Fruit fly (Drosophila melanogaster): ENCODE results near the gene CG5274.

CG5274 gene

dm6 chr3L:20474789-20475208 lies 47.3 kb upstream of the CG5274 start (continued):
- TF ChIP-seq Dref (GFP tag; IDR thresholded peaks at IDR 0.05), result no peak
- no peak for TF ChIP-seq CG17612 (GFP tag; IDR thresholded peaks at IDR 0.05)
- TF ChIP-seq Dbx (GFP tag; IDR thresholded peaks at IDR 0.05), result no peak
- TF ChIP-seq CG7556 (GFP tag; optimal IDR thresholded peaks at IDR 0.05), result peak; percentile 84
- TF ChIP-seq CG30431 (GFP tag; optimal IDR thresholded peaks at IDR 0.05), result peak; percentile 71
- peak; percentile 34 for TF ChIP-seq CG6654 (GFP tag; optimal IDR thresholded peaks at IDR 0.05)
- TF ChIP-seq CG9797 (GFP tag; optimal IDR thresholded peaks at IDR 0.05), result peak; percentile 18
- TF ChIP-seq CG1529 (GFP tag; optimal IDR thresholded peaks at IDR 0.05), result peak; percentile 73
- TF ChIP-seq trem (tag; optimal IDR thresholded peaks at IDR 0.05), result peak; percentile 70
- TF ChIP-seq TFAM (GFP tag; optimal IDR thresholded peaks at IDR 0.05), result peak; percentile 19
- peak; percentile 85 for TF ChIP-seq CG2712 (tag; optimal IDR thresholded peaks at IDR 0.05)
- TF ChIP-seq CG7786 (GFP tag; optimal IDR thresholded peaks at IDR 0.05), result peak; percentile 84
- TF ChIP-seq CG3838 (GFP tag; optimal IDR thresholded peaks at IDR 0.05), result no peak
- no peak for TF ChIP-seq fd102C (GFP tag; optimal IDR thresholded peaks at IDR 0.05)
- no peak for TF ChIP-seq CG43689 (GFP tag; IDR thresholded peaks at IDR 0.05)
- TF ChIP-seq CG13123 (GFP tag; optimal IDR thresholded peaks at IDR 0.05), result peak; percentile 81
- peak; percentile 79 for TF ChIP-seq slou (GFP tag; optimal IDR thresholded peaks at IDR 0.05)
- TF ChIP-seq da (GFP tag; optimal IDR thresholded peaks at IDR 0.05), result peak; percentile 71
- TF ChIP-seq sens-2 (GFP tag; IDR thresholded peaks at IDR 0.05), result no peak
- peak; percentile 71 for TF ChIP-seq twi (tag; optimal IDR thresholded peaks at IDR 0.05)
- no peak for TF ChIP-seq Poxn (GFP tag; IDR thresholded peaks at IDR 0.05)
- TF ChIP-seq bab2 (GFP tag; optimal IDR thresholded peaks at IDR 0.05), result peak; percentile 89
- TF ChIP-seq CG12104 (GFP tag; optimal IDR thresholded peaks at IDR 0.05), result peak; percentile 79
- TF ChIP-seq CG4424 (GFP tag; optimal IDR thresholded peaks at IDR 0.05), result peak; percentile 88
- no peak for TF ChIP-seq sc (optimal IDR thresholded peaks at IDR 0.05)
- TF ChIP-seq sc (GFP tag; optimal IDR thresholded peaks at IDR 0.05), result peak; percentile 74
- TF ChIP-seq fu2 (GFP tag; optimal IDR thresholded peaks at IDR 0.05), result peak; percentile 88
- TF ChIP-seq Lim3 (GFP tag; IDR thresholded peaks at IDR 0.05), result no peak
- TF ChIP-seq CG10979 (tag; optimal IDR thresholded peaks at IDR 0.05), result peak; percentile 71
- peak; percentile 83 for TF ChIP-seq CG18619 (GFP tag; optimal IDR thresholded peaks at IDR 0.05)
- no peak for TF ChIP-seq Doc3 (GFP tag; IDR thresholded peaks at IDR 0.05; ENCODE audit: partially characterized antibody)
- no peak for TF ChIP-seq ara (GFP tag; IDR thresholded peaks at IDR 0.05)
- no peak for TF ChIP-seq crol (GFP tag; IDR thresholded peaks at IDR 0.05)
- no peak for TF ChIP-seq dati (GFP tag; IDR thresholded peaks at IDR 0.05)
- TF ChIP-seq Asciz (GFP tag; optimal IDR thresholded peaks at IDR 0.05), result peak; percentile 71
- TF ChIP-seq bcd (GFP tag; optimal IDR thresholded peaks at IDR 0.05), result peak; percentile 89
- no peak for TF ChIP-seq gt (GFP tag; IDR thresholded peaks at IDR 0.05)
- TF ChIP-seq Hr39 (optimal IDR thresholded peaks at IDR 0.05), result no peak
- peak; percentile 92 for TF ChIP-seq CG18599 (GFP tag; optimal IDR thresholded peaks at IDR 0.05)
- TF ChIP-seq CG34376 (GFP tag; optimal IDR thresholded peaks at IDR 0.05), result peak; percentile 84
- TF ChIP-seq CG8290 (GFP tag; optimal IDR thresholded peaks at IDR 0.05), result peak; percentile 63
- TF ChIP-seq CG8290 (tag; optimal IDR thresholded peaks at IDR 0.05), result peak; percentile 40 to 95
- TF ChIP-seq CG1233 (GFP tag; optimal IDR thresholded peaks at IDR 0.05), result peak; percentile 84
- TF ChIP-seq dpn (GFP tag; optimal IDR thresholded peaks at IDR 0.05), result peak; percentile 89 to 94
- TF ChIP-seq Aef1 (GFP tag; IDR thresholded peaks at IDR 0.05), result no peak
- TF ChIP-seq CG31365 (tag; optimal IDR thresholded peaks at IDR 0.05), result peak; percentile 69
- TF ChIP-seq croc (GFP tag; conservative IDR thresholded peaks at IDR 0.05), result peak; percentile 58
- peak; percentile 85 for TF ChIP-seq Ets97D (GFP tag; optimal IDR thresholded peaks at IDR 0.05)
- TF ChIP-seq scrt (GFP tag; optimal IDR thresholded peaks at IDR 0.05), result peak; percentile 76
- TF ChIP-seq tx (GFP tag; optimal IDR thresholded peaks at IDR 0.05), result peak; percentile 76
- no peak for TF ChIP-seq sisA (GFP tag; IDR thresholded peaks at IDR 0.05)
- TF ChIP-seq unc-4 (GFP tag; IDR thresholded peaks at IDR 0.05; ENCODE audit: partially characterized antibody), result no peak
- no peak for TF ChIP-seq Rx (GFP tag; IDR thresholded peaks at IDR 0.05)

Data from whole organism, embryonic.